Worm (Caenorhabditis elegans) whole organism, L1 larva: ENCODE data around the gene F17C8.6.
"Not testable (repeated sequence)": the region's sequence is repeated elsewhere in the genome, so short reads cannot be mapped to it uniquely, and the experiment has no call there.

Experiments
- C16A3.4 ChIP-seq: fragments of 150-350 bp; optimal IDR thresholded peaks from 2 replicates; lab custom pipeline; 2014; ENCODE audit warnings: missing biosample characterization, missing genetic modification characterization
- C34B4.2 ChIP-seq: sonication (generic microtip); optimal IDR thresholded peaks from 2 replicates; lab custom pipeline; 2017; ENCODE audit warnings: mild to moderate bottlenecking, missing genetic modification characterization, missing compliant biosample characterization
- F16B12.6 ChIP-seq: fragments of 150-350 bp; optimal IDR thresholded peaks from 2 replicates; lab custom pipeline; 2014; ENCODE audit warnings: missing biosample characterization, missing genetic modification characterization
- aha-1 ChIP-seq: fragments of 150-350 bp; optimal IDR thresholded peaks from 2 replicates; lab custom pipeline; 2014; ENCODE audit warnings: missing biosample characterization, missing genetic modification characterization
- alr-1 ChIP-seq: fragments of 200-800 bp; sonication (Bioruptor generic); optimal IDR thresholded peaks from 2 replicates; lab custom pipeline; 2018; ENCODE audit warnings: borderline replicate concordance, mild to moderate bottlenecking, missing genetic modification characterization, missing compliant biosample characterization
- aly-2 ChIP-seq: fragments of 150-350 bp; optimal IDR thresholded peaks from 2 replicates; lab custom pipeline; 2014; ENCODE audit warnings: missing biosample characterization, missing genetic modification characterization
- blmp-1 ChIP-seq: fragments of 150-350 bp; optimal IDR thresholded peaks from 2 replicates; lab custom pipeline; 2014; ENCODE audit warnings: missing biosample characterization, missing genetic modification characterization
- ceh-63 ChIP-seq: fragments of 200-800 bp; sonication (Bioruptor generic); optimal IDR thresholded peaks from 2 replicates; lab custom pipeline; 2018; ENCODE audit warnings: mild to moderate bottlenecking, missing genetic modification characterization, missing compliant biosample characterization
- ces-1 ChIP-seq: fragments of 150-350 bp; optimal IDR thresholded peaks from 2 replicates; lab custom pipeline; 2014; ENCODE audit warnings: missing biosample characterization, missing genetic modification reagents, missing genetic modification characterization
- dsc-1 ChIP-seq: sonication (generic microtip); optimal IDR thresholded peaks from 2 replicates; lab custom pipeline; 2016; ENCODE audit warnings: mild to moderate bottlenecking, missing genetic modification characterization, missing compliant biosample characterization
- efl-3 ChIP-seq: fragments of 200-800 bp; sonication (Bioruptor generic); optimal IDR thresholded peaks from 2 replicates; lab custom pipeline; 2018; ENCODE audit warnings: mild to moderate bottlenecking, missing genetic modification characterization, missing compliant biosample characterization
- egl-13 ChIP-seq: sonication (generic microtip); optimal IDR thresholded peaks from 2 replicates; lab custom pipeline; 2016; ENCODE audit warnings: missing genotype, missing genetic modification reagents, missing genetic modification characterization, missing compliant biosample characterization
- egl-27 ChIP-seq, 2 experiments: fragments of 150-350 bp in 1 of 2; sonication (generic microtip); optimal IDR thresholded peaks; 3 replicates each; lab custom pipeline; 2017 to 2018; ENCODE audit warnings: missing biosample characterization in 2 of 2, missing genetic modification characterization in 2 of 2, missing genetic modification reagents in 2 of 2
- elt-2 ChIP-seq: sonication (generic microtip); optimal IDR thresholded peaks from 2 replicates; lab custom pipeline; 2016; ENCODE audit warnings: missing genetic modification characterization, mild to moderate bottlenecking, inconsistent platforms, missing compliant biosample characterization, missing genetic modification reagents
- elt-3 ChIP-seq, 6 experiments: fragments of 150-350 bp in 1 of 6; sonication (generic microtip); optimal IDR thresholded peaks; 2 replicates each; lab custom pipeline; 2017 to 2018; ENCODE audit warnings: missing biosample characterization in 6 of 6, missing genetic modification characterization in 6 of 6, inconsistent platforms in 1 of 6
- ets-5 ChIP-seq: fragments of 200-800 bp; sonication (Bioruptor generic); IDR thresholded peaks from 2 replicates; pipeline ENCODE4 v1.3.6; 2022; ENCODE audit warnings: missing genetic modification characterization, missing compliant biosample characterization
- fkh-10 ChIP-seq: sonication (generic microtip); optimal IDR thresholded peaks from 2 replicates; lab custom pipeline; 2017; ENCODE audit warnings: missing biosample characterization, missing genetic modification reagents, missing genetic modification characterization
- fkh-8 ChIP-seq: sonication (generic microtip); optimal IDR thresholded peaks from 2 replicates; lab custom pipeline; 2016; ENCODE audit warnings: mild to moderate bottlenecking, missing genetic modification characterization, missing compliant biosample characterization
- fos-1 ChIP-seq: fragments of 150-350 bp; optimal IDR thresholded peaks from 2 replicates; lab custom pipeline; 2014; ENCODE audit warnings: missing biosample characterization, missing genetic modification characterization
- hlh-4 ChIP-seq: sonication (generic microtip); optimal IDR thresholded peaks from 2 replicates; lab custom pipeline; 2016; ENCODE audit warnings: mild to moderate bottlenecking, missing genetic modification characterization, missing compliant biosample characterization
- lin-14 ChIP-seq: fragments of 200-800 bp; sonication (Bioruptor generic); optimal IDR thresholded peaks from 2 replicates; lab custom pipeline; 2018; ENCODE audit warnings: mild to moderate bottlenecking, missing genetic modification characterization, moderate library complexity, missing compliant biosample characterization
- lin-39 ChIP-seq: fragments of 150-350 bp; optimal IDR thresholded peaks from 2 replicates; lab custom pipeline; 2014; ENCODE audit warnings: missing biosample characterization, missing genetic modification reagents, missing genetic modification characterization
- mab-9 ChIP-seq: fragments of 200-800 bp; sonication (Bioruptor generic); IDR thresholded peaks from 2 replicates; pipeline ENCODE4 v1.3.6; 2022; ENCODE audit warnings: missing genetic modification reagents, missing genetic modification characterization, missing compliant biosample characterization
- nhr-11 ChIP-seq: fragments of 150-350 bp; optimal IDR thresholded peaks from 2 replicates; lab custom pipeline; 2014; ENCODE audit warnings: missing biosample characterization, missing genetic modification characterization
- nhr-47 ChIP-seq: sonication (generic microtip); optimal IDR thresholded peaks from 2 replicates; lab custom pipeline; 2016; ENCODE audit warnings: mild to moderate bottlenecking, missing genetic modification characterization, moderate library complexity, missing compliant biosample characterization
- nhr-76 ChIP-seq: sonication (generic microtip); optimal IDR thresholded peaks from 2 replicates; lab custom pipeline; 2017; ENCODE audit warnings: missing biosample characterization, missing genetic modification characterization
- nhr-77 ChIP-seq: fragments of 150-350 bp; optimal IDR thresholded peaks from 2 replicates; lab custom pipeline; 2014; ENCODE audit warnings: missing biosample characterization, missing genetic modification characterization
- nhr-84 ChIP-seq: sonication (generic microtip); optimal IDR thresholded peaks from 2 replicates; lab custom pipeline; 2017; ENCODE audit warnings: missing biosample characterization, missing genetic modification characterization
- nhr-85 ChIP-seq: sonication (generic microtip); peaks from one replicate; lab custom pipeline; 2016; ENCODE audit warnings: missing genetic modification characterization, inconsistent platforms, missing compliant biosample characterization
- nhr-90 ChIP-seq: sonication (generic microtip); optimal IDR thresholded peaks from 2 replicates; lab custom pipeline; 2016; ENCODE audit warnings: mild to moderate bottlenecking, missing genetic modification characterization, missing compliant biosample characterization; ENCODE audit not compliant: poor library complexity
- pag-3 ChIP-seq: sonication (generic microtip); optimal IDR thresholded peaks from 2 replicates; lab custom pipeline; 2017; ENCODE audit warnings: missing genetic modification characterization, mild to moderate bottlenecking, missing compliant biosample characterization, antibody characterized with exemption, borderline replicate concordance; ENCODE audit not compliant: insufficient read depth
- snu-23 ChIP-seq: sonication (generic microtip); optimal IDR thresholded peaks from 2 replicates; lab custom pipeline; 2016; ENCODE audit warnings: missing genetic modification characterization, missing compliant biosample characterization
- sox-4 ChIP-seq: sonication (generic microtip); optimal IDR thresholded peaks from 2 replicates; lab custom pipeline; 2016; ENCODE audit warnings: missing genetic modification characterization, missing compliant biosample characterization
- tlp-1 ChIP-seq: fragments of 150-350 bp; optimal IDR thresholded peaks from 2 replicates; lab custom pipeline; 2014; ENCODE audit warnings: missing biosample characterization, missing genetic modification characterization
- unc-86 ChIP-seq: sonication (generic microtip); optimal IDR thresholded peaks from 2 replicates; lab custom pipeline; 2016; ENCODE audit warnings: missing genetic modification characterization, missing compliant biosample characterization

The F17C8.6 gene

ce11 chrIII:4785131-4785530 is 39.3 kb upstream of the F17C8.6 start, which contains the start of gene enu-3.2:
TSS of gene enu-3.2 (minus strand) at chrIII:4785235.
- not testable (repeated sequence) for TF ChIP-seq nhr-76; efl-3; pag-3 (tag; lab: Kevin White, UChicago)

ce11 chrIII:4781937-4782576 is 36.2 kb upstream of the F17C8.6 start, which contains the start of the genes gex-5 and C38D4.10:
TSS of gene gex-5 (minus strand) at chrIII:4781987.
TSS of gene C38D4.10 (plus strand) at chrIII:4782526.
- TF ChIP-seq unc-86, dsc-1, aly-2 (tag; lab: Kevin White, UChicago): not testable (repeated sequence)
- TF ChIP-seq, all 84 proteins: peak for 0; not testable (repeated sequence) for 84

- TF ChIP-seq blmp-1 (tag; lab: Kevin White, UChicago) = peak; percentile 53
- no peak for TF ChIP-seq alr-1 (tag; lab: Kevin White, UChicago)
- TF ChIP-seq elt-2 = peak; percentile 25
These were observed 34.0 kb upstream of the F17C8.6 start, which contains the start of gene B0393.9 for ce11 chrIII:4779855-4780254. TSS of gene B0393.9 (minus strand) at chrIII:4780157.

ce11 chrIII:4778003-4778402 is 32.2 kb upstream of the F17C8.6 start, which contains the start of gene B0393.7:
TSS of gene B0393.7 (minus strand) at chrIII:4778103.
- TF ChIP-seq mab-9 (GFP tag; lab: Robert Waterston, UW) = no peak
- TF ChIP-seq hlh-4 (tag; lab: Kevin White, UChicago) = no peak
- no peak for TF ChIP-seq lin-14 (GFP tag; lab: Kevin White, UChicago)
- no peak for TF ChIP-seq F16B12.6 (tag; lab: Kevin White, UChicago)
- TF ChIP-seq egl-13 (tag; lab: Kevin White, UChicago) = no peak
- TF ChIP-seq fkh-8 (tag; lab: Kevin White, UChicago) = no peak
- TF ChIP-seq nhr-77 (tag; lab: Kevin White, UChicago) = no peak
- no peak for TF ChIP-seq ces-1 (GFP tag; lab: Kevin White, UChicago)
- TF ChIP-seq, all 84 proteins: peak for 0

- TF ChIP-seq ets-5 (GFP tag; lab: Robert Waterston, UW) (no peak), snu-23 (GFP tag; lab: Kevin White, UChicago) (no peak), elt-3 (tag; optimal IDR thresholded peaks at IDR 0.05; lab: Kevin White, UChicago) (peak in 1 of 6 experiments; percentile 14), blmp-1 (tag; lab: Kevin White, UChicago) (peak; percentile 94)
- TF ChIP-seq, all 84 proteins: peak for 2
These were observed 22.2 kb upstream of the F17C8.6 start for ce11 chrIII:4767869-4768645.

- TF ChIP-seq elt-2 (peak; percentile 39), C34B4.2 (tag; lab: Kevin White, UChicago) (no peak), ceh-63 (no peak), alr-1 (tag; lab: Kevin White, UChicago) (no peak), blmp-1 (tag; lab: Kevin White, UChicago) (peak; percentile 59), nhr-85 (tag; lab: Kevin White, UChicago) (no peak), tlp-1 (tag; lab: Kevin White, UChicago) (no peak), nhr-47 (tag; lab: Kevin White, UChicago) (no peak), nhr-84 (tag; lab: Kevin White, UChicago) (no peak), nhr-76 (no peak), aha-1 (tag; lab: Kevin White, UChicago) (no peak), nhr-11 (tag; lab: Kevin White, UChicago) (no peak), efl-3 (no peak), fkh-10 (GFP tag; lab: Kevin White, UChicago) (no peak), elt-3 (tag; optimal IDR thresholded peaks at IDR 0.05; lab: Kevin White, UChicago) (peak in 1 of 6 experiments; percentile 5), nhr-90 (tag; lab: Kevin White, UChicago) (no peak), snu-23 (GFP tag; lab: Kevin White, UChicago) (no peak), ces-1 (GFP tag; lab: Kevin White, UChicago) (no peak), egl-27 (tag; optimal IDR thresholded peaks at IDR 0.05; lab: Kevin White, UChicago) (no peak), sox-4 (no peak), fos-1 (tag; lab: Kevin White, UChicago) (no peak), aly-2 (tag; lab: Kevin White, UChicago) (no peak), C16A3.4 (tag; lab: Kevin White, UChicago) (no peak), lin-39 (tag; lab: Kevin White, UChicago) (no peak)
- TF ChIP-seq, all 84 proteins: peak for 3
These were observed 21.0 kb upstream of the F17C8.6 start for ce11 chrIII:4766842-4767241.
